Worm (Caenorhabditis elegans) whole organism, mixed stage, embryonic: Measurements from ENCODE around the gene nsun-5.

Experiments
- ceh-43 ChIP-seq: fragments of 200-800 bp; sonication (Bioruptor generic); optimal IDR thresholded peaks from 2 replicates; lab custom pipeline; 2018; ENCODE audit warnings: mild to moderate bottlenecking, missing genetic modification characterization, moderate library complexity, missing compliant biosample characterization
- ces-1 ChIP-seq: fragments of 150-350 bp; optimal IDR thresholded peaks from 2 replicates; lab custom pipeline; 2014; ENCODE audit warnings: missing biosample characterization, missing genetic modification reagents, missing genetic modification characterization
- lsy-2 ChIP-seq: fragments of 150-350 bp; optimal IDR thresholded peaks from 2 replicates; lab custom pipeline; 2014; ENCODE audit warnings: missing biosample characterization, missing genetic modification characterization
- nhr-237 ChIP-seq: fragments of 150-350 bp; optimal IDR thresholded peaks from 2 replicates; lab custom pipeline; 2014; ENCODE audit warnings: missing biosample characterization, missing genetic modification characterization
- zip-8 ChIP-seq: fragments of 150-350 bp; optimal IDR thresholded peaks from 2 replicates; lab custom pipeline; 2014; ENCODE audit warnings: missing biosample characterization, missing genetic modification characterization

- TF ChIP-seq ces-1 (GFP tag; lab: Kevin White, UChicago) (no peak), nhr-237 (tag; lab: Kevin White, UChicago) (no peak), zip-8 (no peak), lsy-2 (tag; lab: Kevin White, UChicago) (no peak), ceh-43 (no peak)
These were observed 11.3 kb upstream of the nsun-5 start, which contains the start of gene Y53F4B.1 for ce11 chrII:14958113-14958512.
